Worm (Caenorhabditis elegans): ENCODE data around the gene eef-1B.2.

eef-1B.2 gene

DNA sequence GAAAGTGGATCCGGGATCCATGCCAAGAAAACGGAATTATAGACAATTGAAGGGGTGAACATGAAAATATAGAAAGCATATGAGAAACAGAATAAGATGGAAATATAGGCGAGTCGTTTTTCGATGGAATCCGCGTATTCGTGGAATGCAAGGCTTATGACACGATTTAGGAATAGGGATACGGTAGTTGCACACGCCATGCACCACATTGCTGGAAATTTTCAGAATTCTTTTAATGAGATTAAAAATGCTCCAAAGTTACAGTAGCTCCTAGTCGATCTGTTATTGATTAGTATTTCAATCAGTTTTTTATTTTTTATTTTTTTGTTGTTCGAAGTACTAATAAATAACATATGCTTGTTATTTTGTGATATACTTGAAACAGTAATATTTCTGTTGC lies 13.9 kb downstream of the eef-1B.2 start:
- TF ChIP-seq ceh-16 (tag; optimal IDR thresholded peaks at IDR 0.05): no peak
- TF ChIP-seq elt-3 (tag; optimal IDR thresholded peaks at IDR 0.05): no peak
- no peak for TF ChIP-seq aly-2 (tag; optimal IDR thresholded peaks at IDR 0.05)
- no peak for TF ChIP-seq lsy-2 (tag; optimal IDR thresholded peaks at IDR 0.05)
- no peak for TF ChIP-seq fos-1 (tag; optimal IDR thresholded peaks at IDR 0.05)
- TF ChIP-seq F13H6.1 (tag; optimal IDR thresholded peaks at IDR 0.05): no peak
- TF ChIP-seq nhr-23 (tag; optimal IDR thresholded peaks at IDR 0.05): no peak
- TF ChIP-seq skn-1 (tag; optimal IDR thresholded peaks at IDR 0.05): no peak
- TF ChIP-seq ama-1 (optimal IDR thresholded peaks at IDR 0.05): no peak
- no peak for TF ChIP-seq nhr-25 (tag; optimal IDR thresholded peaks at IDR 0.05)
- no peak for TF ChIP-seq snpc-4 (tag; optimal IDR thresholded peaks at IDR 0.05)
- no peak for TF ChIP-seq lin-13 (GFP tag; optimal IDR thresholded peaks at IDR 0.05)

DNA sequence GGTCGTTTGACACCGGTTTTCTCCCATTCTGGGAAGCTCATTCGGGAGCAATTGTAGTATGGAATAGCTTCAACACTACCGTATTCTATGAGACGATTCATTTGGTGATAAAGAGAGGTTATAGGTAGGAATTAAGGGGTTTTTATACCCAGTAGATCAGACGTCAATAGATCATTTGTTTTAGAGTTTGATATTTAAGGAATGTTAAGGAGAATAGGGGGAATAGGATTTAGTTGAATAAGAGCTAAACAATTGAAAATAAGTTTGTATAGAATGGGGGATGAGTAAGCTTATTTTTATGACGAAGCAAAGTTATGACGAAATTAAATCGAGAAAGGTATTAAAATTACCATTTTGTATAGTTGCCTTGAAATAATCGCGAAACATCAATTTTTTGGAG lies 16.1 kb downstream of the eef-1B.2 start, which contains the start of gene srt-47:
Gene srt-47, minus strand, starts transcription at position 101 of the 400 bp plus-strand sequence.
- TF ChIP-seq zag-1 (tag; optimal IDR thresholded peaks at IDR 0.05) (no peak), F13H6.1 (tag; optimal IDR thresholded peaks at IDR 0.05) (no peak), nhr-21 (tag; optimal IDR thresholded peaks at IDR 0.05) (no peak), lin-39 (tag; optimal IDR thresholded peaks at IDR 0.05) (no peak), crh-2 (tag; optimal IDR thresholded peaks at IDR 0.05) (no peak), ZK546.5 (tag; optimal IDR thresholded peaks at IDR 0.05) (no peak), alr-1 (tag; optimal IDR thresholded peaks at IDR 0.05) (no peak), fos-1 (tag; optimal IDR thresholded peaks at IDR 0.05) (no peak), ztf-11 (tag; optimal IDR thresholded peaks at IDR 0.05) (no peak), C34F6.9 (tag; optimal IDR thresholded peaks at IDR 0.05) (no peak), dmd-4 (tag; optimal IDR thresholded peaks at IDR 0.05) (no peak), ceh-82 (tag; optimal IDR thresholded peaks at IDR 0.05) (no peak), R02D3.7 (tag; optimal IDR thresholded peaks at IDR 0.05) (no peak), Y55F3AM.14 (GFP tag; optimal IDR thresholded peaks at IDR 0.05) (no peak), sma-9 (GFP tag; optimal IDR thresholded peaks at IDR 0.05) (no peak), sma-9 (tag; optimal IDR thresholded peaks at IDR 0.05) (no peak), lsy-2 (tag; optimal IDR thresholded peaks at IDR 0.05) (no peak), nhr-12 (tag; optimal IDR thresholded peaks at IDR 0.05) (no peak), elt-3 (tag; optimal IDR thresholded peaks at IDR 0.05) (no peak), aly-2 (tag; optimal IDR thresholded peaks at IDR 0.05) (no peak), nhr-6 (tag; optimal IDR thresholded peaks at IDR 0.05) (no peak)

DNA sequence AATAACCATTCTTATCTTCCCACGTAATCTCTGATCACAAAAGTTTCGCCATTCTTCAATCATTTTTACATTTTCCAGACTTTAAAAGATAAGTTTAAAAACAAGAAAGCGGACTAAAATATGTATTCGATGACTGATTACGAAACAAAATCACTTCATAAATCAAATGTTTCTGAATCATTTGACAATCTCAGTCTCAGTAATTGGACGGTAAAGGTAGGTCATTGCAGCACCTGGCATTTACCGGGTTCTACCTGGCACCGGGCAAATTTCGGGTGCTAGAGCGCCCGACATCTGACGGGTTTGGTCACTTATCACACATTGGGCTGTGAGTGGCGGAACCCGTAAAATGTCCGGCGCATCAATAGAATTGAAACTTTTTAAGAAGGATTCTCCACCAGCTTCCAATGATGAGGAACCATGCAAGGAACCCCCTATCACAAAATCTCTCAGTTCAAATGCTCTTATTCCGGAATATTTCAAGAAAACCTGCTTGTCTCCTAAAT lies 19.0 kb downstream of the eef-1B.2 start, which contains the start of gene Y41E3.19:
Gene Y41E3.19, plus strand, starts transcription at position 51 of the 506 bp plus-strand sequence.
- no peak for TF ChIP-seq nhr-237 (tag; optimal IDR thresholded peaks at IDR 0.05)
- TF ChIP-seq sma-9 (GFP tag; optimal IDR thresholded peaks at IDR 0.05): no peak
- no peak for TF ChIP-seq sma-9 (tag; optimal IDR thresholded peaks at IDR 0.05)
- no peak for TF ChIP-seq snpc-4 (tag; optimal IDR thresholded peaks at IDR 0.05)
- TF ChIP-seq nhr-12 (tag; optimal IDR thresholded peaks at IDR 0.05): no peak
- TF ChIP-seq fos-1 (tag; optimal IDR thresholded peaks at IDR 0.05): no peak
- no peak for TF ChIP-seq peb-1 (tag; optimal IDR thresholded peaks at IDR 0.05)
- no peak for TF ChIP-seq R02D3.7 (tag; optimal IDR thresholded peaks at IDR 0.05)
- TF ChIP-seq lin-39 (tag; optimal IDR thresholded peaks at IDR 0.05): no peak
- no peak for TF ChIP-seq unc-62 (GFP tag; optimal IDR thresholded peaks at IDR 0.05)
- TF ChIP-seq alr-1 (tag; optimal IDR thresholded peaks at IDR 0.05): no peak
- no peak for TF ChIP-seq lsy-2 (tag; optimal IDR thresholded peaks at IDR 0.05)
- no peak for TF ChIP-seq ceh-16 (tag; optimal IDR thresholded peaks at IDR 0.05)
- TF ChIP-seq mbf-1 (tag; optimal IDR thresholded peaks at IDR 0.05): no peak
- TF ChIP-seq ama-1 (optimal IDR thresholded peaks at IDR 0.05): no peak
- TF ChIP-seq sem-4 (tag; optimal IDR thresholded peaks at IDR 0.05): no peak
- no peak for TF ChIP-seq skn-1 (tag; optimal IDR thresholded peaks at IDR 0.05)
- no peak for TF ChIP-seq unc-39 (tag; optimal IDR thresholded peaks at IDR 0.05)
- no peak for TF ChIP-seq egl-27 (tag; optimal IDR thresholded peaks at IDR 0.05)
- TF ChIP-seq nhr-11 (tag; optimal IDR thresholded peaks at IDR 0.05): no peak

DNA sequence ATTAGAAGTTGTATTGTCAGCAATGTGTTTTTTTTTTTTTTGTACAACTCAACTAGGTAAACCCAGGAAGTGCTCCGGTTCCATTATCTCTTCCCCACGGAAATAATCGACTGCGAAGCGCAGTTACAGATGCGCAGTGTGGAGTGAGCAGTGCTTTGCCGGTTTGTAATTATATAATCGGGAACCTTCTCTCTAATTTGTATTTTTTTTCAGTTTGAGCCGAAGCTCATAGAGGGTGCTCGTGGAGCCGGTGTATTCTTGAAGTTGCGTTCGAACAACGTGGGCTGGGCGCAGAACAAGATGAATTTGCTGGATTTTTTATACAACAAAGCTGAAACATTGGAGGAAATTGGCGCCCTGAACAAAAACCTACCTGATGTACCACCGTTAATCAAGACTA lies 20.9 kb downstream of the eef-1B.2 start, which contains the start of gene Y41E3.13:
Gene Y41E3.13, plus strand, starts transcription at position 301 of the 400 bp plus-strand sequence.
- no peak for TF ChIP-seq mdl-1 (tag; optimal IDR thresholded peaks at IDR 0.05)
- TF ChIP-seq sem-4 (tag; optimal IDR thresholded peaks at IDR 0.05): no peak
- no peak for TF ChIP-seq ama-1 (optimal IDR thresholded peaks at IDR 0.05)
- no peak for TF ChIP-seq gmeb-1 (tag; optimal IDR thresholded peaks at IDR 0.05)
- no peak for TF ChIP-seq ztf-1 (GFP tag; conservative IDR thresholded peaks at IDR 0.05)
- TF ChIP-seq unc-39 (tag; optimal IDR thresholded peaks at IDR 0.05): no peak
- no peak for TF ChIP-seq nhr-77 (tag; optimal IDR thresholded peaks at IDR 0.05)
